Worm (Caenorhabditis elegans): ENCODE measurements around the gene F56C4.1.

DNA sequence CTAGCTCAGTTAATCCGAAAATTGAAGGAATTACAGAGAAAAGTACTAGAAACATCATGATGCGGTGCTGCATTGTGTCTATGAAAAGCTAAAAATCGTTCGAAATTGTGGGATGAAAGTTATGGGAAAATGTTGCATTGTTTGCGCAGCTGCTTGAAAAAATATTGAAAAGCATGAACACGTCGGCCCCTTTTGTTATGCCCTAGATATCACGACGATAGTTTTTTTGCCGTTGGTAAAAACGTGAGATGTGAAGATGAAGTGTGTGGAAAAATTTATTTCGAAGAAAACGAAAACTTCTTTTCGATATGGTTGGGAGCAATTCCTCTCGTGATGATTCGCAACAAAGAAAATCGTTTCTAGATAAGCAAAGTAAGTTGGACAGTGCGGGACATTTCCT lies 46.1 kb upstream of the F56C4.1 start, which contains the start of the genes C43F9.5 and nkb-2:
- TF ChIP-seq snpc-4 (tag; optimal IDR thresholded peaks at IDR 0.05) = no peak
- TF ChIP-seq ztf-11 (tag; optimal IDR thresholded peaks at IDR 0.05) = no peak
- TF ChIP-seq lsy-2 (tag; optimal IDR thresholded peaks at IDR 0.05) = no peak
- no peak for TF ChIP-seq unc-39 (tag; optimal IDR thresholded peaks at IDR 0.05)
- TF ChIP-seq nhr-28 (tag; optimal IDR thresholded peaks at IDR 0.05) = no peak
- no peak for TF ChIP-seq hlh-1 (tag; optimal IDR thresholded peaks at IDR 0.05)
- no peak for TF ChIP-seq sem-2 (GFP tag; optimal IDR thresholded peaks at IDR 0.05)
- TF ChIP-seq pha-4 (tag; optimal IDR thresholded peaks at IDR 0.05) = no peak
- TF ChIP-seq elt-1 (tag; optimal IDR thresholded peaks at IDR 0.05; ENCODE audit: borderline replicate concordance, insufficient read depth) = no peak
- no peak for TF ChIP-seq unc-62 (GFP tag; optimal IDR thresholded peaks at IDR 0.05)
- no peak for TF ChIP-seq M03D4.4 (tag; optimal IDR thresholded peaks at IDR 0.05)
- TF ChIP-seq nhr-76 (tag; optimal IDR thresholded peaks at IDR 0.05) = no peak

Data from whole organism, mixed stage, embryonic.